Worm (Caenorhabditis elegans): ENCODE results near the gene F44G4.6.

The F44G4.6 gene

ce11 chrII:9001743-9002222, at the start of gene F44G4.6:
TSS of gene F44G4.6 (minus strand) at chrII:9001793.
- no peak for TF ChIP-seq unc-62 (GFP tag; optimal IDR thresholded peaks at IDR 0.05)

DNA sequence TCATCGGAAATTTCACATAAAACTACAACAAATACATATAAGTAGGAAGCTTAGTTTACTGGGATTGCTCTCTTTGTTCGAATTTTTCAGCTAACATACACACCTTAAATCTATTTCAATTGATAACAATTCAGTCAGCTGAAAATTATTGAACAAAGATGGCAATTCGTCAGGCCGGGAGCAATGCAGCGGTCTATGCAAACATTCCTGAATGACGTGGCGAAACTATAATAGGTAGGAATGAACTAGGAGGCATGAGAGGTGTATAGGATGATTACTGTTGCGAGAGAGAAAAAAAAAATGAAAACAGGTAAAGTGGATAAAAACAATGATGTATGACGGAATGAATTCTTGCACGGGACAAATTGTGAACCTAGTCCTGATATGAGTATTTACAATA, 40.5 kb upstream of the F44G4.6 start:
- no peak for TF ChIP-seq unc-62 (GFP tag; optimal IDR thresholded peaks at IDR 0.05)

DNA sequence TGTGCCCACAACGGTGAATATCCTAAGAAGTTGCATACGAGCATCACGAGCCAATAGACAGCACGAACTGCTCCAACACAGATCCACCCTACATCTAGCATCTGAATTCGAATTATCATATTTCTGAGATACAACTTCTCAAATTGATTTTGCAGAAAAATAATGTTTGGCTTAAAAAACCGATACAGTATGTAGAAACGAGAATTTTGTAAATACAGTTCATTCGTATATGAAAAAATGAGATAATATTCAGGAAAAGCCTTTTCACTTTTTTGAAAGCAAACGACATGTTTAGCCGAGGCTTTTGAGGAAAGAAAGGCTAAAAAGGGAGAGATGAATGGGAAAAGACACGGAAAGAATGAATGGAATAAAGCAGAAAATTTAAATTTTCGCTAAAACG, 39.7 kb upstream of the F44G4.6 start, which contains the start of gene F37B12.3:
F37B12.3 (minus strand) TSS at position 101 of the 400 bp plus-strand sequence.
- no peak for TF ChIP-seq unc-62 (GFP tag; optimal IDR thresholded peaks at IDR 0.05)

- no peak for TF ChIP-seq unc-62 (GFP tag; optimal IDR thresholded peaks at IDR 0.05)
These were observed 37.1 kb upstream of the F44G4.6 start for ce11 chrII:9038736-9039135.

- no peak for TF ChIP-seq unc-62 (GFP tag; optimal IDR thresholded peaks at IDR 0.05)
These were observed 36.6 kb upstream of the F44G4.6 start, which contains the start of gene gcs-1 for ce11 chrII:9038201-9038600. TSS of gene gcs-1 (minus strand) at chrII:9038301.

DNA sequence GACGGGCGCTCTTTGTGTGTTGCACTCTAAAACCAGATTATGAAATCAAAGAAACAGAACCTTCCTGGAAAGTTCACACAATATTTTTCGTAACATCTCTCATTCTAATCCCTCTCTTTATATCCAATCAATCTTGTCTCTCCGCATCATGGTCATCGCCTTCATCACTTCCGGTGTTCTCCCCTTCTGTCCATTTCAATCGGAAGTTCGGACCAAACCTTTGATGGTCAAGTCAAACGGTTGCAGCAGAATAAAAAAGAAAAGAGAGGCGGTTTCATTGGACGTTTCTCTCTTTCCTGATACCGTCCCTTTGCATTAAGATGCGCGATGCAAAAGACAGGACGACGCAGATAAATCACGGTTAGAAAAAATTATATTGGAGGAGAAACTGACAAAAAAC, 31.4 kb upstream of the F44G4.6 start:
- TF ChIP-seq unc-62 (GFP tag; optimal IDR thresholded peaks at IDR 0.05): no peak

ce11 chrII:9031891-9032290, 30.3 kb upstream of the F44G4.6 start:
- TF ChIP-seq unc-62 (GFP tag; optimal IDR thresholded peaks at IDR 0.05): no peak

- no peak for TF ChIP-seq unc-62 (GFP tag; optimal IDR thresholded peaks at IDR 0.05)
These were observed 27.7 kb upstream of the F44G4.6 start, which contains the start of gene F37B12.1 for ce11 chrII:9029218-9029672. TSS of gene F37B12.1 (minus strand) at chrII:9029268.

ce11 chrII:9028096-9028495, 26.5 kb upstream of the F44G4.6 start:
- TF ChIP-seq unc-62 (GFP tag; optimal IDR thresholded peaks at IDR 0.05): no peak

ce11 chrII:9026348-9026747, 24.8 kb upstream of the F44G4.6 start:
- TF ChIP-seq unc-62 (GFP tag; optimal IDR thresholded peaks at IDR 0.05): no peak

- no peak for TF ChIP-seq unc-62 (GFP tag; optimal IDR thresholded peaks at IDR 0.05)
These were observed 22.7 kb upstream of the F44G4.6 start for ce11 chrII:9024312-9024711.

- TF ChIP-seq unc-62 (GFP tag; optimal IDR thresholded peaks at IDR 0.05): no peak
These were observed 20.0 kb upstream of the F44G4.6 start for ce11 chrII:9021625-9022024.

- TF ChIP-seq unc-62 (GFP tag; optimal IDR thresholded peaks at IDR 0.05): no peak
These were observed 18.1 kb upstream of the F44G4.6 start, which contains the start of gene dep-1 for ce11 chrII:9019704-9020103. TSS of gene dep-1 (minus strand) at chrII:9019798.

DNA sequence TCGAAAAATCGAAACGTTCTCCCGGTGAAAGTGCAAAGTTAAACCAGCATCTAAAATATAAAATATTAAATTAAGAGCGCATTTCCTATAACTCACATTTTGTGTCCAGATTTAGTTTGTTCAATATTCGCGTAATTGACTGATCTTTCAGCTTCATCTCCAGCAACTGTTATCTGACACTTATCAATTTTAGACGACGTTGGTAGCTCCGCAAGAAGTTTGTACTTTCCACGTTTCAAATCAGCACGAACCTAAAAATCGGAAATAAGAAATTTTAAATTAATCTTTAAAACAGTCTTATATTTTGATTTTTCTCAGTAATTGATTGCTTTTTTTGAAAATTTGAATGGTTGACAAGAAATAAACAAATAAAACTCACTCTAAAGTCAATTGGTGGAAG, 16.0 kb upstream of the F44G4.6 start:
- no peak for TF ChIP-seq unc-62 (GFP tag; optimal IDR thresholded peaks at IDR 0.05)

- TF ChIP-seq unc-62 (GFP tag; optimal IDR thresholded peaks at IDR 0.05): no peak
These were observed 13.4 kb upstream of the F44G4.6 start for ce11 chrII:9014877-9015505.

DNA sequence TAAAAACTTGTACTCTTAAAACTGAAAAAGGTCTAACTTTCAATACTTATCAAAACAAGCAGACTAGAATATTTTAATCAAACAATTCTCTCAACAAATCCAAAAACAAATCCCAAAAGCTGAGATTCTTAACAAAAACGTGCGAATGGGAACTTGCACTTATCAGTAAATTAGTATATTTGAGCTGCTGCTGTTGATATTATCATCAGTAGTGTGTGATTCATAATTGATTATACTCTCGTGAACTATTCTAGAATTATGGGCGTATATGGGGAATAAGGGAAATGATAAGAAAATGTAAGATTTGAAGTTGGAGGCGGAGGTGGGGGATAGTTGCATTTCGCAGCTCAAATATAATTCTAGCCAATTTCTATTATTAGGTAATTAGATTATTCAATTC, 12.6 kb upstream of the F44G4.6 start:
- no peak for TF ChIP-seq unc-62 (GFP tag; optimal IDR thresholded peaks at IDR 0.05)

DNA sequence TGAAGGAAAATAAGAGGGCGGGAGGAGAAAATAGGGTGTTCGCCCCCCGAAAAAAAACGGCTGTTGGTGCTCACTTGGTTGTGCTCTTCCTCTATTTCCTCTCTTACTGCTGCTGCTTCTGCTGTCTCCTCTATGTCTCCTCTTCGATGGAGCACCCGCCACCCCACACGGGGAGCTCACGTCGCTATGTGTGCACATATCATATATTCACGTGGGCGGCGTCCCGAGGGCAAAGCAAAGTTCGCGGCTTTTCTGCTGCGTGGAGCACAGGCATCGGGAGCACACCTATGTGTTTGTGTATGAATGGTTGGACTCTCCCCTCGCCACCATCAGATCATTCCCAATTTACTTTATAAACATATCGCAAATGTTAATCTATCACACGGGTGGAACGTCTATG, 11.7 kb upstream of the F44G4.6 start:
- no peak for TF ChIP-seq unc-62 (GFP tag; optimal IDR thresholded peaks at IDR 0.05)

DNA sequence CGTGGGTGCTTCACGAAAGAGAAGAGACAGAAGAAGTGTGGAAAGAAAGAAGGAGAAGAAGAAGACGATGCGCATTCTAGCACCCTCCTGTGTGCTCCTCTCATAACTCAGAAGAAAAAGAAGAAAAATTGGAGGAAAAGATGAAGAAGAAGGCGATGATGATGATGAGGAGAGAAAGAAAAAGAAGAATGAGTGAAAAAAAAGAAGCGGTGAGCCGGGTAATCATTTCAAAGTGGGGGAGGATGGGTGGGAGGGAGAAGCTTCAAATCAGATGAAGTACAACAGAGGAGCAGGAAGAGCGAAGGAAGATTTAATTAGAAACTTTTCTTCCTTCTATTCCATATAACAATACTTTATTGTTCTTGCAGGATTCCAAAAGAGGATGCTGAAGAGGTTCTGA, 9.1 kb upstream of the F44G4.6 start:
- no peak for TF ChIP-seq unc-62 (GFP tag; optimal IDR thresholded peaks at IDR 0.05)
